Worm (Caenorhabditis elegans): ENCODE data around the gene Y46G5A.20.

DNA sequence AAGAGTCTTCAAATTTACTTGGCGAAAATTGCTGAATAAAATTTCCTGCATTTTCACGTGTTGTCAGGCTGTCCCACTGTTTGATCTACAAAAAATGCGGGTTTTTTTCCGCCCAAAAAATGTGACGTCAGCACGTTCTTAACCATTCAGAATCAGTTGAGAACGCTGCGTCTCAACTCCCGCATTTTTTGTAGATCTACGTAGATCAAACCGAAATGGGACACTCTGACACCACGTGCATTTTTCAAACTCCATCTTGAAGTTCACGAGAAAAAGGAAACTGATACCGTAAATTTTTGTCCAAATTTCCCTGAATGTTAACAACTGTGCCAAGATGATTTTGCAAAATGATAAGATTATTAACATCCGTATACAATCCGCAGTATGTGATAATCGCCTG lies 2.4 kb downstream of the Y46G5A.20 start:
- TF ChIP-seq ces-1 (GFP tag; optimal IDR thresholded peaks at IDR 0.05) (no peak), nhr-11 (tag; optimal IDR thresholded peaks at IDR 0.05) (no peak), efl-3 (GFP tag; optimal IDR thresholded peaks at IDR 0.05) (no peak), unc-62 (GFP tag; optimal IDR thresholded peaks at IDR 0.05) (no peak), nhr-12 (tag; optimal IDR thresholded peaks at IDR 0.05) (no peak), ztf-11 (tag; optimal IDR thresholded peaks at IDR 0.05) (no peak), nhr-76 (tag; optimal IDR thresholded peaks at IDR 0.05) (no peak)
